Worm (Caenorhabditis elegans) whole organism, L3 larva: ENCODE results near the gene pqn-83.

Experiments
- elt-3 ChIP-seq, 3 experiments: fragments of 150-350 bp in 1 of 3; sonication (generic microtip) in 2 of 3; optimal IDR thresholded peaks; 2 replicates in 2 of 3; 4 replicates in 1 of 3; lab custom pipeline; 2014 to 2017; ENCODE audit warnings: missing biosample characterization in 3 of 3, missing genetic modification characterization in 3 of 3
- lin-15B ChIP-seq: fragments of 150-350 bp; optimal IDR thresholded peaks from 2 replicates; lab custom pipeline; 2014; ENCODE audit warnings: missing biosample characterization, missing genetic modification characterization
- lsy-12 ChIP-seq: sonication (generic microtip); optimal IDR thresholded peaks from 2 replicates; lab custom pipeline; 2016; ENCODE audit warnings: mild to moderate bottlenecking, missing genetic modification characterization, missing compliant biosample characterization
- nfya-1 ChIP-seq: sonication (generic microtip); optimal IDR thresholded peaks from 2 replicates; lab custom pipeline; 2017; ENCODE audit warnings: missing genetic modification characterization, mild to moderate bottlenecking, missing compliant biosample characterization, antibody characterized with exemption, moderate library complexity; ENCODE audit not compliant: insufficient read depth
- nhr-28 ChIP-seq: fragments of 150-350 bp; optimal IDR thresholded peaks from 2 replicates; lab custom pipeline; 2014; ENCODE audit warnings: missing biosample characterization, missing genetic modification characterization
- unc-62 ChIP-seq: fragments of 150-350 bp; sonication (generic microtip); optimal IDR thresholded peaks from 4 replicates; lab custom pipeline; 2014; ENCODE audit warnings: missing biosample characterization, missing genetic modification reagents, missing genetic modification characterization
- ztf-4 ChIP-seq: fragments of 150-350 bp; optimal IDR thresholded peaks from 2 replicates; lab custom pipeline; 2014; ENCODE audit warnings: missing biosample characterization, missing genetic modification characterization

DNA sequence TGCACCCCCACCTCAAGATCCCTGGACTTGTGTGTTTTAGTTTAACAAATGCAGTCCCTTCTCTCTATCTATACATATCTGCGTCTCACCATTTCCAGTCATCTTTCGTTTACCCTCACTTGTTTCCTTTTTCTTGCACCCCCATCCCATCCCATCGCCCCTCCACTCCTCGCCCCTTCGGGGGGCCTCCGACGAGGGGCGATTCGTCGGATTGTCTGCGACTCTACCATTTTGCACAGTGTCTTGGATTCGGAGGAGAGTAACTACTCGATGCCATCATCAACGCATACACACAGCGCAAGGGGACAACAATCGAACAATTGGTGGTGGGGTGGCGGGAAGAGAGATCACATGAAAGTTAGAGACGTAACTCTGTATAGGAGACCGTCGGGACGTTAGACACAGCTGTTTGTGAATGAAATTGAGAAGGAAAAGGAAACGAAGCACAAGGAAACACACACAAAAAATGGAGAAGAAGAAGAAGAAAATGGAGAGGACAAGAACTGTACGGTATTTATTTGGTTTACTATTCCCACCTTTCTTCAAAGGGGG is 36.8 kb downstream of the pqn-83 start:
- TF ChIP-seq lin-15B, result peak; percentile 66
- peak; percentile 75 for TF ChIP-seq ztf-4
- TF ChIP-seq nhr-28 (tag; lab: Kevin White, UChicago), result no peak
- peak; percentile 87 for TF ChIP-seq unc-62 (GFP tag; lab: Kevin White, UChicago)
- peak; percentile 82 for TF ChIP-seq lsy-12 (tag; lab: Kevin White, UChicago)
- no peak for TF ChIP-seq elt-3 (tag; optimal IDR thresholded peaks at IDR 0.05; lab: Kevin White, UChicago)
- peak; percentile 97 for TF ChIP-seq nfya-1 (tag; lab: Kevin White, UChicago)
